Fruit fly (Drosophila melanogaster) Kc167 (cell line): ENCODE results near the gene CG8119.

Experiments used
- h ChIP-seq: fragments of >200 bp; optimal IDR thresholded peaks from 3 replicates; lab custom pipeline; 2018; ENCODE audit warnings: missing external identifiers
- insv ChIP-seq: fragments of >200 bp; optimal IDR thresholded peaks from 3 replicates; lab custom pipeline; 2018; ENCODE audit warnings: missing external identifiers
- psq ChIP-seq: fragments of >200 bp; optimal IDR thresholded peaks from 2 replicates; lab custom pipeline; 2017; ENCODE audit warnings: missing external identifiers
- ttk ChIP-seq: sonication (Bioruptor generic); optimal IDR thresholded peaks from 2 replicates; lab custom pipeline; 2017; ENCODE audit warnings: missing external identifiers

dm6 chrX:15639929-15640328 is 22.5 kb upstream of the CG8119 start:
- TF ChIP-seq psq: no peak
- no peak for TF ChIP-seq ttk (lab: Kevin White, UChicago)
- TF ChIP-seq h (lab: Kevin White, UChicago): no peak
- TF ChIP-seq insv (lab: Kevin White, UChicago): no peak
